Worm (Caenorhabditis elegans) whole organism, dauer: ENCODE results near the gene Y56A3A.22.

ENCODE experiments used
- unc-62 ChIP-seq: sonication (generic microtip); optimal IDR thresholded peaks from 2 replicates; lab custom pipeline; 2017; ENCODE audit warnings: missing biosample characterization, missing genetic modification reagents, missing genetic modification characterization

The Y56A3A.22 gene

DNA sequence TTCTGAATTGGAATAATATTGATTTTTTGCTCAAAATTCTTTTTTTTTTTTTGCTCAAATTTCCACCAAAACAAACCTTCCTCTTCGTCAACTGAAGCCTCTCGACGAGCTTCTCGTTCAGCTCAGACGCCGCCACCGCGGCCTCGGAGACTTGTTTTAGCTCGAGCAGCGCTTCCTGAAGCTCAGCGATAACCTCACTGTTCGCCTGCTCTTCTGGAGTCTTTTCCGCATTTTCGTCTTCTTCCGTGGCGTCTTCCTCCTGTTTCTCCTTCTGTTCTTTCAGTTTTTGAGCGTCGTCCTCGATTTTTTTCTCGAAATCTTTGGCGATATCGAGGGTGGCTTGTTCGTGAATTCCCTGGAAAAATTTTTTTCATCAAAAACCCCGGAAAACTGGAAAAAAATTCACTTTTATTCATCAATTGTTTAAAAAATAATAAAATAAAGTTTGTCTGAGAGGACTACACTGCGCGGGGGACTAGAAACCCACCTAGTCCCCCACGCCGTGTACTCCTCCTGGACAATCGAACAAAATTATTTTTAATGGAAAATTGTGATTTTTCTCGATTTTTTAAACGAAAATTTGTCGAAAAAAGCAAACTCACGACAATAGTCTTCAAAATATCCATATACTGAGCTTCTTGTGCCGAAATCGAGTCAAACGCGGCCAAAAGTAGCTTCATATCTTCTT lies 24.7 kb downstream of the Y56A3A.22 start:
- TF ChIP-seq unc-62 (GFP tag; lab: Kevin White, UChicago) = no peak

DNA sequence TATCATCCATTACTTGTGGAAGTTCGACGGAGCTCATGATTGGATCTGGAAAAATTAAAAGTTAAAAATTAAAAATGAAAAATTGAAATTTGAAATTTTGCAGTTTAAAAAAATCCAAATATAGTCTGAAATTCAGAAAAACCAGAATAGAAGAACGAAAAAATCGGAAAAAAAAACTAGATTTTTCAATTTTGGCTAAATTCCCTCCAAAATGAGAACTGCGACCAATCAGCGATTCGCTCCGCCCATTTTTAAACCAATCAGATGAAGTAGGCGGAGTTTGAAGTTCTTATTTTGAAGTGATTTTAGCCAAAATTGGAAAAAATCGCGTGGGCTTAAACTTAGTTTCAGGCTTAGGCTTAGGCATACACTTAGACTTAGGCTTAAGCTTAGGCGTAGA lies 25.5 kb downstream of the Y56A3A.22 start, which contains the start of gene Y56A3A.7:
TSS of gene Y56A3A.7 (minus strand) at position 47 of the 400 bp plus-strand sequence.
- TF ChIP-seq unc-62 (GFP tag; lab: Kevin White, UChicago) = no peak

DNA sequence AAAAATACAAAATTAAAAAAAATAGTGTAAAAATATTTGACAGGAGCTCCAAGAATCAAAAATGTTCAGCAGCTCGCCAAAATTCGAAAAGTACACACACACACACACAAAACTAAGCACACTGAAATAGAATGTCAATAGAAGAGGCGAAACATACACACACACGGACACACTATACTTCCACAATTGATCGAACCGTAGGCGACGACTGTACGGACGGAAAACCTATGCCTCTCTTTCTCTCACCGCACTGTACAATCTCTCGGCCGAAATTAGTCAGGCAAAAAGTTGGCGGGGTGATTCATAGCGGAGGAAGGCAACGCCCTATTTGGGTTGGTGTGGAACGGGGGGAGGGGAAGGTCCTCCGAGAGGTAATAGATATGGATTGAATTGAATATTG lies 26.0 kb downstream of the Y56A3A.22 start:
- no peak for TF ChIP-seq unc-62 (GFP tag; lab: Kevin White, UChicago)

DNA sequence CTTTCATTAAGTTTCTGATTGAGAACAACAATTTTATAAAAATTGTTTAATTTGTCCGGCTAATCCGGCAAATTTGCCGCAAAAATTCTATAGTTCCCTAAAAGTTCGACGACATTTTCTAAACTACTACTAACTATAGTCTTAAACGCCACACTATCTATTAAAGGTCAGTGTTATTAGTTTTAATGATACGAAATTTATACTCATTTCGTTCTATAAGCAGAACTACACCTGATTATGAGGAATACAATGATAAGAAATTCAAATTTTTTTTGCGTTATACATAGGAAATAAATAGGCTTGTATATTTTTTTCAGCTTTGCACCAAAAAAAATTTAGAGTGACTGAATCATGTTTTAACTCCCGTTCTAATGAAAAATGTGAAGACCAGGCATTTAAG lies 26.9 kb downstream of the Y56A3A.22 start:
- TF ChIP-seq unc-62 (GFP tag; lab: Kevin White, UChicago) = no peak

DNA sequence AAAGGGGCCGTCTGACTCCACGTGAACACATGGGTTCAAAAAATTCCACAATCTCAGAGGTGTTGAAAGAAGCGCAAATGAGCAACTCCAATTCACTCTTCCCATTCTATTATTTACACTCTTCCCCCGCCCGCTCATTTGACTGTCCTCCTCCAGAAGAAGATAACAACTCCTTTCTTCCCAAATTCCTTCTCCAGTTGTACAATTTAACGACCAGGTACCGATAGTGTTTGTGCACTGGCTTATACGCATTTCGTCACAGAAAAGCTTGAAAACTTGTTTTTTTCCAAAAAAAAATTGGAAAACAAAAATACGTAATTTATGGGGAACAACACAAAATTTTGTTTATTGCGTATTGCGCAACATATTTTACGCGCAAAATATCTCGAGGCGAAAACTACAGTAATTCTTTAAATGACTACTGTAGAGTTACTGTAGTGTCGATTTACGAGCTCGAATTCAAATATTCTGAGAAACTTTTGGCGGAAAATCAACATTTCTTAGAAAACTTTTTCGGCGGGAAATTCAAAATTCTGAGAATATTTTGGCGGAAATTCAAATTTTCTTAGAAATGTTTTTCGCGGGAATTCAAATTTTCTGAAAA lies 27.9 kb downstream of the Y56A3A.22 start:
- no peak for TF ChIP-seq unc-62 (GFP tag; lab: Kevin White, UChicago)

DNA sequence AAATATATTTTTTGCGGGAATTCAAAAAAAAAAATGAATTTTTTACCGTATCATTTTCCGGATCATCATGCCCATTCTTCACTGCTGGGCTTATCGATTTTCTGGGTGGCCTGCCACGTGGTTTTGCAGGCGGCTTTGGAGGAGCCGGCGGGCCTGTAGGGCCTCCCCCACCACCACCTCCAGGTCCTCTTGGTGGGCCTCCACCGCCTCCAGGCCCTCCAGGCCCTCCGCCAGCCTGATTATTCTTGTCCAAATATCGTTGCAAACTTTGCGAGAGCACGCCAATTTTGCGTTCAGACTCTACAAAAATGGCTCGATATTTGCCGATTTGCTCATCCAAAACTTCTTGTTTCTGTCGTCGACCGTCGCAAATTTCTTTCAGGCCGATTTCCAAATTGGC lies 29.6 kb downstream of the Y56A3A.22 start:
- no peak for TF ChIP-seq unc-62 (GFP tag; lab: Kevin White, UChicago)

DNA sequence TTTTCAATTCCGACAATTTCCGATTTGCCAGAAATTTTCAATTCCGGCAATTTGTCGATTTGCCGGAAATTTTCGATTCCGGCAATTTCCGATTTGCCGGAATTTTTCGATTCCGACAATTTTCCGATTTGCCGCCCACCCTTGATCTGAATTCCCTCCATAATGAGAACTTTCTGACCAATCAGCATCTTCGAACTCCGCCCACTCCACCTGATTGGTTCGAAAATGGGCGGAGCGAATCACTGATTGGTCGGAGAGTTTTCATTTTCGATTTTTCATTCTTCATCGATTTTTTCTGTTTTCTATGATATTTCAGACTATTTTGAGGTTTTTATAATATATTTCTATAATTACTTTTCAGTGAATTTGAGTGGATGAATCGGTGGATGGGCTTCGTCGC lies 32.7 kb downstream of the Y56A3A.22 start:
- TF ChIP-seq unc-62 (GFP tag; lab: Kevin White, UChicago) = no peak

DNA sequence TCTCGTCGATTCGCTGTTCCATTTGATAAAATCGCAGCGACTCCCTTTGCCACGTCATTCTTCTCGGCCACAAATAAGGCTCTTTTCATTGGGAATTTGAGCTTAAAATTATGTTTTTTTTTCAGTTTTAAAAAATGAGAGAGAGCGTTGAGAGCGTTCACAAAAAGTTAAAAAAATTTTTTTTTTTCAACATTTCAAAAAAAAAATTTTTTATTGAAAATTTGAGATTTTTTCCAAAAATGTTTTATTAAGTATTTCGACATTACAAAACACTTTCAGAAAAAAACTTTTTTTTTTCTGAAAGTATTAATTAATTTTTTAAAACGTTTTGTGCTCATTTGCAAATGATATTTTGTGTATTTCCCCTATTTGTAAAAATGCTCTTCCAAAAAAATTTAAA lies 38.6 kb downstream of the Y56A3A.22 start, which contains the start of gene top-3:
TSS of gene top-3 (minus strand) at position 101 of the 400 bp plus-strand sequence.
- TF ChIP-seq unc-62 (GFP tag; lab: Kevin White, UChicago) = no peak

DNA sequence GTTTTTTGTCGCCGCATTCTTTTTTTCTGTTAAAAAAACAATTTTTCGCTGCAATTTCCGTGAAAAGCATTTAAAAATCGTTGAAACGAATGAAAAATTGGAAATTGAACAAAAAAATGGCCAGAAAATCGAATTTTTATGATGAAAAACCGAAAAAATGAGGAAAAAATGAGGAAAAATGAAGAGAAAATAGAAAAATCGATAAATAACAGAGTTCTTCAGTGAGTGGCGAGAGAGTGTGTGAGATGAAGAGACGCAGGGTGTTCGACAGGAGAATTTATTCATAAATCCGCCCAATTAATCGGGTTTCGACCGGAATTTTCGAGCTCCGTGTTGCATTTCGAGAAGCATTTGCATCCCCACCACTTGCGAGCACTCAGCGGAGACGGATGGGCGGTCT lies 49.9 kb downstream of the Y56A3A.22 start, which contains the start of gene Y56A3A.28:
TSS of gene Y56A3A.28 (minus strand) at position 33 of the 400 bp plus-strand sequence.
- no peak for TF ChIP-seq unc-62 (GFP tag; lab: Kevin White, UChicago)
